Worm (Caenorhabditis elegans) whole organism, early embryonic: ENCODE data around the gene fbxc-23.
A peak's percentile ranks its signal among the peaks of the same experiment; 100 is the strongest.

Source experiments
- B0310.2 ChIP-seq: sonication (generic microtip); optimal IDR thresholded peaks from 2 replicates; lab custom pipeline; 2016; ENCODE audit warnings: mild to moderate bottlenecking, missing genetic modification characterization, missing compliant biosample characterization
- F13C5.2 ChIP-seq: sonication (generic microtip); optimal IDR thresholded peaks from 2 replicates; lab custom pipeline; 2017; ENCODE audit warnings: mild to moderate bottlenecking, missing genetic modification characterization, inconsistent platforms, missing compliant biosample characterization
- aly-1 ChIP-seq: sonication (generic microtip); optimal IDR thresholded peaks from 2 replicates; lab custom pipeline; 2016; ENCODE audit warnings: missing genetic modification characterization, missing compliant biosample characterization
- ama-1 ChIP-seq: fragments of 150-350 bp; optimal IDR thresholded peaks from 2 replicates; lab custom pipeline; 2014
- ceh-13 ChIP-seq: fragments of 200-800 bp; sonication (Bioruptor generic); optimal IDR thresholded peaks from 2 replicates; lab custom pipeline; 2018; ENCODE audit warnings: mild to moderate bottlenecking, missing genetic modification characterization, missing compliant biosample characterization
- ceh-36 ChIP-seq: sonication (generic microtip); optimal IDR thresholded peaks from 2 replicates; lab custom pipeline; 2016; ENCODE audit warnings: missing genetic modification characterization, inconsistent platforms, missing compliant biosample characterization
- ets-7 ChIP-seq: sonication (generic microtip); optimal IDR thresholded peaks from 2 replicates; lab custom pipeline; 2016; ENCODE audit warnings: missing genotype, missing genetic modification characterization, missing compliant biosample characterization
- flt-1 ChIP-seq: fragments of 200-800 bp; sonication (Bioruptor generic); IDR thresholded peaks from 2 replicates; pipeline ENCODE4 v1.3.6; 2022; ENCODE audit warnings: missing genetic modification characterization, missing compliant biosample characterization
- hmbx-1 ChIP-seq: sonication (generic microtip); optimal IDR thresholded peaks from 2 replicates; lab custom pipeline; 2016; ENCODE audit warnings: mild to moderate bottlenecking, missing genetic modification characterization, missing compliant biosample characterization
- hmg-4 ChIP-seq: fragments of 200-800 bp; sonication (Bioruptor generic); optimal IDR thresholded peaks from 2 replicates; lab custom pipeline; 2018; ENCODE audit warnings: mild to moderate bottlenecking, missing genetic modification characterization, missing compliant biosample characterization
- hnd-1 ChIP-seq: sonication (generic microtip); optimal IDR thresholded peaks from 2 replicates; lab custom pipeline; 2016; ENCODE audit warnings: missing genetic modification characterization, missing compliant biosample characterization
- pes-1 ChIP-seq: fragments of 200-800 bp; sonication (Bioruptor generic); IDR thresholded peaks from 2 replicates; pipeline ENCODE4 v1.3.6; 2022; ENCODE audit warnings: missing genetic modification reagents, missing genetic modification characterization, missing compliant biosample characterization
- scrt-1 ChIP-seq: fragments of 200-800 bp; sonication (Bioruptor generic); IDR thresholded peaks from 2 replicates; pipeline ENCODE4 v1.3.6; 2022; ENCODE audit warnings: missing genetic modification characterization, missing compliant biosample characterization
- sea-1 ChIP-seq: fragments of 200-800 bp; sonication (Bioruptor generic); conservative IDR thresholded peaks from 2 replicates; pipeline ENCODE4 v1.3.6; 2022; ENCODE audit warnings: missing genetic modification characterization, missing compliant biosample characterization
- tbx-11 ChIP-seq: fragments of 200-800 bp; sonication (Bioruptor generic); IDR thresholded peaks from 2 replicates; pipeline ENCODE4 v1.3.6; 2022; ENCODE audit warnings: missing genetic modification characterization, missing compliant biosample characterization
- tbx-37 ChIP-seq: fragments of 200-800 bp; sonication (Bioruptor generic); conservative IDR thresholded peaks from 2 replicates; pipeline ENCODE4 v1.3.6; 2022; ENCODE audit warnings: missing genetic modification reagents, missing genetic modification characterization, missing compliant biosample characterization
- tra-4 ChIP-seq: sonication (generic microtip); optimal IDR thresholded peaks from 2 replicates; lab custom pipeline; 2017; ENCODE audit warnings: missing genetic modification characterization, missing compliant biosample characterization

The fbxc-23 gene

DNA sequence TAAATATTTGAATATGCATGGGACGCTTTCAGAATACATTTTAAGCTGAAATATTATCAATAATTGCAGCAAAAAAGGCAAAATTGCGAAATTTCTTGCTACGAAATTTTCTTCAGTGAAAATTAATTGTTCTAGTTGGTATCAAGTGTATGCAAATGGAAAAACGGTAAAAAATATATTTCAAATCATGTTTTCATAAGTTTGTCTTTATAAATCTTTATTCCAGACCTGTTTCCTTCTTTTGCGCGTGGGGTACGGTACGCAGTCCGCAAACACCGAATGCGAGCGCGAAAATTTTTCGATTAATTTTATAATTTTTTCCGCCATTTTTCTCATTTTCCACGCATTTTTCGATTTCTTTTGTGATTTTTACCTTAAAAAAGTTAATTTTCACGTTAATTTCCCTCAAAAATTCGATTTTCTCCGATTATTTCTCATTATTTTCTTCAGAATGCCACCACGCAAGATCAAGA, at the start of gene fbxc-23, which contains the start of gene csc-1:
Gene fbxc-23, minus strand, starts transcription at position 51 of the 473 bp plus-strand sequence.
Gene csc-1, plus strand, starts transcription at position 451 of the 473 bp plus-strand sequence.
- TF ChIP-seq F13C5.2 (tag; lab: Kevin White, UChicago) (peak; percentile 49), pes-1 (GFP tag; lab: Robert Waterston, UW) (no peak), hmg-4 (GFP tag; lab: Kevin White, UChicago) (no peak), aly-1 (tag; lab: Kevin White, UChicago) (no peak)

DNA sequence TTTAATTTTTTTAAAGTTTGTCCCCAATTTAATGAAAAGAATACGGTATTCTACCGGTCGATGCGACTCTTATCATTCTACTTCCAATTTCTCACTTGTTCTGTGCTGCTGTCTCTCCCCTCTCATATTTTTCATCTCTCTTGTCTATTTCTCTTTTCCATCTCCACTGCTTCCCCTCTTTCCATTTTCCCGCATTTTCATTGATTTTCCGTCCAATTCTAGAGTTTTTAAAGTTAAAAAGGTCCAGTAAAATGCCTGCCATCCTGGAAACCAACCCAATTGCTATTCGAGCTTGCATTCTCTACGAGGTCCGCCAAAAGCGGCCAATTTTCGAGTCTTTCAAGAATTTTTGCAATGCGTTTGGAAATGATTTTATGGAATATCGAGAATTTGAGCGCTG, 45.0 kb upstream of the fbxc-23 start, which contains the start of gene fbxa-167:
Gene fbxa-167, plus strand, starts transcription at position 179 of the 400 bp plus-strand sequence.
- TF ChIP-seq aly-1 (tag; lab: Kevin White, UChicago) (no peak), hnd-1 (tag; lab: Kevin White, UChicago) (no peak), hmbx-1 (tag; lab: Kevin White, UChicago) (no peak), ama-1 (lab: Kevin White, UChicago) (no peak), sea-1 (GFP tag; lab: Robert Waterston, UW) (no peak), hmg-4 (GFP tag; lab: Kevin White, UChicago) (no peak), flt-1 (no peak), ceh-36 (tag; lab: Kevin White, UChicago) (no peak), ets-7 (tag; lab: Kevin White, UChicago) (no peak), ceh-13 (no peak), scrt-1 (GFP tag; lab: Robert Waterston, UW) (no peak), tbx-37 (no peak), F13C5.2 (tag; lab: Kevin White, UChicago) (no peak), B0310.2 (tag; lab: Kevin White, UChicago) (no peak), tra-4 (tag; lab: Kevin White, UChicago) (no peak), tbx-11 (GFP tag; lab: Robert Waterston, UW) (no peak), pes-1 (GFP tag; lab: Robert Waterston, UW) (no peak)

ce11 chrII:13640210-13640609, 43.9 kb upstream of the fbxc-23 start:
- no peak for TF ChIP-seq scrt-1 (GFP tag; lab: Robert Waterston, UW)
- no peak for TF ChIP-seq ets-7 (tag; lab: Kevin White, UChicago)
- no peak for TF ChIP-seq F13C5.2 (tag; lab: Kevin White, UChicago)
- no peak for TF ChIP-seq ama-1 (lab: Kevin White, UChicago)
- no peak for TF ChIP-seq ceh-13
- TF ChIP-seq B0310.2 (tag; lab: Kevin White, UChicago), result no peak
- no peak for TF ChIP-seq tbx-37

- TF ChIP-seq scrt-1 (GFP tag; lab: Robert Waterston, UW) (no peak), pes-1 (GFP tag; lab: Robert Waterston, UW) (no peak), tbx-37 (no peak), hmg-4 (GFP tag; lab: Kevin White, UChicago) (no peak), ets-7 (tag; lab: Kevin White, UChicago) (no peak), hmbx-1 (tag; lab: Kevin White, UChicago) (no peak), hnd-1 (tag; lab: Kevin White, UChicago) (no peak), B0310.2 (tag; lab: Kevin White, UChicago) (no peak), ceh-36 (tag; lab: Kevin White, UChicago) (no peak), aly-1 (tag; lab: Kevin White, UChicago) (no peak), tra-4 (tag; lab: Kevin White, UChicago) (no peak), flt-1 (no peak), sea-1 (GFP tag; lab: Robert Waterston, UW) (no peak)
Observed at ce11 chrII:13638576-13638975, 42.2 kb upstream of the fbxc-23 start.

ce11 chrII:13637941-13638489, 41.7 kb upstream of the fbxc-23 start, which contains the start of gene phdh-1:
Gene phdh-1, minus strand, starts transcription at chrII:13638480.
- no peak for TF ChIP-seq flt-1
- TF ChIP-seq hmbx-1 (tag; lab: Kevin White, UChicago), result no peak
- TF ChIP-seq sea-1 (GFP tag; lab: Robert Waterston, UW), result no peak
- no peak for TF ChIP-seq tbx-11 (GFP tag; lab: Robert Waterston, UW)
- no peak for TF ChIP-seq hmg-4 (GFP tag; lab: Kevin White, UChicago)
- TF ChIP-seq pes-1 (GFP tag; lab: Robert Waterston, UW), result no peak
- TF ChIP-seq tbx-37, result no peak
- no peak for TF ChIP-seq hnd-1 (tag; lab: Kevin White, UChicago)
- TF ChIP-seq ets-7 (tag; lab: Kevin White, UChicago), result no peak
- no peak for TF ChIP-seq ceh-13
- TF ChIP-seq ama-1 (lab: Kevin White, UChicago), result no peak
- no peak for TF ChIP-seq F13C5.2 (tag; lab: Kevin White, UChicago)
- TF ChIP-seq B0310.2 (tag; lab: Kevin White, UChicago), result no peak

DNA sequence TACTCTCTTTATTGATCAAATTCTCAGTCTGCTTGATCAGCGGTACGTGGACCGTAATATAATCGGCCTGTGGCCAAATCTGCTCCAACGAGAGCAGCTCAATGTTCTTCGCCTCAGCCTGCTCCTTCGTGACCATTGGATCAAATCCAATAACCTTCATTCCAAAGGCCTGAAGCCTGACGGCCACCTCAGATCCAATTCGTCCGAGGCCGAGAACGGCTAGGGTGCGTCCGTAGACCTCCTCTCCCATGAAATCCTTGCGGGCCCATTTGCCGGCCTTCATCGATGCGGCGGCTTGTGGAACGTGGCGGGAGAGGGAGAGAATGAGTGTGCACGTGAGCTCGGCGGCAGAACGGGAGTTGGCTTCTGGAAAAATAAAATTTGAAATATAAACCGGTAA, 41.1 kb upstream of the fbxc-23 start:
- TF ChIP-seq flt-1 (no peak), F13C5.2 (tag; lab: Kevin White, UChicago) (no peak), sea-1 (GFP tag; lab: Robert Waterston, UW) (no peak), aly-1 (tag; lab: Kevin White, UChicago) (peak; percentile 23)

DNA sequence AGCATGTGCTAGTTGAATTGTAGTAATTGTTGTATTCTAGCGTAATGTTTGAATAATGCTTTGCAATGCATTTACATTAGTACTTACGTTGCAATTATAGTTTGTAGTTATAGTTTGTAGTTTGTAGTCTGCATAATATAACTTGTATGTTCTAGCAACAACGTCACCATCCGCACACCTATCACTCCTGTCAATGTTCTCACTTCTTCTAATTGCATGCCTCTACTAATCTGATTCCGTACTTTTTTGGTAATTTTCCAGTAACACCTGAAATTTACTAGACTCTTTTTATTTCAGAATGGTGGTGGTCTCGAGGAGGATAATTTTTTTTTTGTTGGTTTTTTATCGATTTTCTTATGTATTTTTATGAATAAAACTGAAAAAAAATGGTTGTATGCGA, 40.2 kb upstream of the fbxc-23 start:
- TF ChIP-seq pes-1 (GFP tag; lab: Robert Waterston, UW), result no peak
- no peak for TF ChIP-seq ceh-13
- TF ChIP-seq ama-1 (lab: Kevin White, UChicago), result no peak
- no peak for TF ChIP-seq hmbx-1 (tag; lab: Kevin White, UChicago)
- no peak for TF ChIP-seq tra-4 (tag; lab: Kevin White, UChicago)
- no peak for TF ChIP-seq aly-1 (tag; lab: Kevin White, UChicago)
- peak; percentile 10 for TF ChIP-seq B0310.2 (tag; lab: Kevin White, UChicago)
- no peak for TF ChIP-seq ets-7 (tag; lab: Kevin White, UChicago)
